Worm (Caenorhabditis elegans) whole organism, L4 larva: Measurements from ENCODE around the gene clp-2.

Experiments used
- D1046.2 ChIP-seq: fragments of 200-800 bp; sonication (Bioruptor generic); IDR thresholded peaks from 2 replicates; pipeline ENCODE4 v1.3.6; 2022; ENCODE audit warnings: missing genetic modification characterization, missing compliant biosample characterization
- F37D6.2 ChIP-seq: sonication (generic microtip); optimal IDR thresholded peaks from 2 replicates; lab custom pipeline; 2016; ENCODE audit warnings: mild to moderate bottlenecking, missing genetic modification characterization, missing compliant biosample characterization
- F44E2.7 ChIP-seq: fragments of 200-800 bp; sonication (Bioruptor generic); IDR thresholded peaks from 2 replicates; pipeline ENCODE4 v2.1.2; 2022; ENCODE audit warnings: missing genetic modification characterization, missing compliant biosample characterization
- R02D3.7 ChIP-seq: fragments of 150-350 bp; sonication (generic microtip); optimal IDR thresholded peaks from 3 replicates; lab custom pipeline; 2014; ENCODE audit warnings: missing biosample characterization, missing genetic modification characterization
- T26A8.4 ChIP-seq: fragments of 200-800 bp; sonication (Bioruptor generic); IDR thresholded peaks from 2 replicates; pipeline ENCODE4 v1.3.6; 2022; ENCODE audit warnings: missing genetic modification characterization, missing compliant biosample characterization
- ZK546.5 ChIP-seq, 2 experiments: sonication (generic microtip); optimal IDR thresholded peaks; 2 replicates each; lab custom pipeline; 2017; ENCODE audit warnings: missing biosample characterization in 2 of 2, missing genetic modification characterization in 2 of 2
- aha-1 ChIP-seq: fragments of 150-350 bp; peaks from one replicate; lab custom pipeline; 2014; ENCODE audit warnings: missing biosample characterization, missing genetic modification characterization
- ama-1 ChIP-seq: fragments of 150-350 bp; optimal IDR thresholded peaks from 2 replicates; lab custom pipeline; 2014; ENCODE audit warnings: inconsistent platforms, mixed read lengths
- attf-4 ChIP-seq: sonication (generic microtip); optimal IDR thresholded peaks from 3 replicates; lab custom pipeline; 2017; ENCODE audit warnings: missing biosample characterization, missing genetic modification characterization
- ceh-32 ChIP-seq: sonication (generic microtip); optimal IDR thresholded peaks from 2 replicates; lab custom pipeline; 2016; ENCODE audit warnings: mild to moderate bottlenecking, missing genetic modification characterization, missing compliant biosample characterization; ENCODE audit not compliant: poor library complexity
- ceh-44 ChIP-seq: fragments of 200-800 bp; sonication (Bioruptor generic); IDR thresholded peaks from 2 replicates; pipeline ENCODE4 v1.3.6; 2022; ENCODE audit warnings: missing genetic modification reagents, missing genetic modification characterization, missing compliant biosample characterization
- ceh-82 ChIP-seq: sonication (generic microtip); optimal IDR thresholded peaks from 2 replicates; lab custom pipeline; 2017; ENCODE audit warnings: missing biosample characterization, missing genetic modification characterization
- ces-1 ChIP-seq: fragments of 150-350 bp; sonication (generic microtip); optimal IDR thresholded peaks from 4 replicates; lab custom pipeline; 2014; ENCODE audit warnings: missing biosample characterization, missing genetic modification reagents, missing genetic modification characterization
- ctbp-1 ChIP-seq: fragments of 200-800 bp; sonication (Bioruptor generic); IDR thresholded peaks from 2 replicates; pipeline ENCODE4 v1.3.6; 2022; ENCODE audit warnings: missing genetic modification reagents, missing genetic modification characterization, missing compliant biosample characterization
- daf-16 ChIP-seq, 3 experiments: sonication (generic microtip); optimal IDR thresholded peaks; 2 replicates each; lab custom pipeline; 2016 to 2017; ENCODE audit warnings: missing genetic modification characterization in 3 of 3, missing genetic modification reagents in 3 of 3, mild to moderate bottlenecking in 2 of 3, missing compliant biosample characterization in 2 of 3, missing biosample characterization in 1 of 3, moderate library complexity in 1 of 3
- egl-27 ChIP-seq: sonication (generic microtip); optimal IDR thresholded peaks from 3 replicates; lab custom pipeline; 2017; ENCODE audit warnings: missing biosample characterization, missing genetic modification reagents, missing genetic modification characterization
- egl-43 ChIP-seq: fragments of 200-800 bp; sonication (Bioruptor generic); IDR thresholded peaks from 2 replicates; pipeline ENCODE4 v1.3.6; 2022; ENCODE audit warnings: missing genetic modification reagents, missing genetic modification characterization, missing compliant biosample characterization
- fkh-10 ChIP-seq: fragments of 150-350 bp; optimal IDR thresholded peaks from 2 replicates; lab custom pipeline; 2014; ENCODE audit warnings: missing biosample characterization, missing genetic modification reagents, missing genetic modification characterization
- hif-1 ChIP-seq, 2 experiments: sonication (generic microtip); optimal IDR thresholded peaks; 2 replicates each; lab custom pipeline; 2016 to 2017; ENCODE audit warnings: missing compliant biosample characterization in 2 of 2, missing genetic modification characterization in 2 of 2, missing genetic modification reagents in 2 of 2, missing genotype in 2 of 2, mild to moderate bottlenecking in 1 of 2
- hlh-11 ChIP-seq: fragments of 200-800 bp; sonication (Bioruptor generic); optimal IDR thresholded peaks from 2 replicates; lab custom pipeline; 2018; ENCODE audit warnings: mild to moderate bottlenecking, missing genetic modification characterization, missing compliant biosample characterization
- jun-1 ChIP-seq: fragments of 150-350 bp; optimal IDR thresholded peaks from 2 replicates; lab custom pipeline; 2014; ENCODE audit warnings: missing biosample characterization, missing genetic modification reagents, missing genetic modification characterization
- lim-7 ChIP-seq: fragments of 200-800 bp; sonication (Bioruptor generic); IDR thresholded peaks from 2 replicates; pipeline ENCODE4 v1.3.6; 2022; ENCODE audit warnings: missing genetic modification characterization, missing compliant biosample characterization
- lin-1 ChIP-seq: fragments of 200-800 bp; sonication (Bioruptor generic); IDR thresholded peaks from 2 replicates; pipeline ENCODE4 v1.3.6; 2022; ENCODE audit warnings: missing genetic modification reagents, missing genetic modification characterization, missing compliant biosample characterization
- lin-39 ChIP-seq: fragments of 150-350 bp; optimal IDR thresholded peaks from 2 replicates; lab custom pipeline; 2014; ENCODE audit warnings: missing biosample characterization, missing genetic modification reagents, missing genetic modification characterization
- lsy-2 ChIP-seq, 2 experiments: fragments of 150-350 bp in 1 of 2; sonication (generic microtip) in 1 of 2; optimal IDR thresholded peaks; 2 replicates each; lab custom pipeline; 2014 to 2017; ENCODE audit warnings: missing biosample characterization in 2 of 2, missing genetic modification characterization in 2 of 2
- madf-9 ChIP-seq: fragments of 200-800 bp; sonication (Bioruptor generic); conservative IDR thresholded peaks from 2 replicates; pipeline ENCODE4 v1.3.6; 2022; ENCODE audit warnings: missing genetic modification reagents, missing genetic modification characterization, missing compliant biosample characterization
- mdl-1 ChIP-seq, 2 experiments: fragments of 150-350 bp in 1 of 2; sonication (generic microtip) in 1 of 2; optimal IDR thresholded peaks; 2 replicates each; lab custom pipeline; 2014 to 2017; ENCODE audit warnings: missing biosample characterization in 2 of 2, missing genetic modification characterization in 2 of 2
- mdt-29 ChIP-seq: fragments of 200-800 bp; sonication (Bioruptor generic); IDR thresholded peaks from 2 replicates; pipeline ENCODE4 v1.3.6; 2022; ENCODE audit warnings: missing genetic modification reagents, missing genetic modification characterization, missing compliant biosample characterization
- nhr-11 ChIP-seq: fragments of 150-350 bp; optimal IDR thresholded peaks from 2 replicates; lab custom pipeline; 2014; ENCODE audit warnings: missing biosample characterization, missing genetic modification characterization
- nhr-237 ChIP-seq: sonication (generic microtip); optimal IDR thresholded peaks from 2 replicates; lab custom pipeline; 2017; ENCODE audit warnings: missing biosample characterization, missing genetic modification characterization
- nhr-48 ChIP-seq: sonication (generic microtip); optimal IDR thresholded peaks from 2 replicates; lab custom pipeline; 2016; ENCODE audit warnings: mild to moderate bottlenecking, missing genetic modification characterization, missing compliant biosample characterization
- nhr-6 ChIP-seq: fragments of 150-350 bp; optimal IDR thresholded peaks from 2 replicates; lab custom pipeline; 2014; ENCODE audit warnings: missing biosample characterization, missing genetic modification characterization
- nhr-76 ChIP-seq: fragments of 150-350 bp; optimal IDR thresholded peaks from 2 replicates; lab custom pipeline; 2014; ENCODE audit warnings: missing biosample characterization, missing genetic modification characterization
- pha-4 ChIP-seq, 2 experiments: fragments of 150-350 bp in 1 of 2; fragments of 200-800 bp in 1 of 2; sonication (Bioruptor generic) in 1 of 2; IDR thresholded peaks in 1 of 2; optimal IDR thresholded peaks in 1 of 2; 2 replicates each; pipeline versions ENCODE4 v1.3.6 to Lab custom; 2014 to 2022; ENCODE audit warnings: missing genetic modification characterization in 2 of 2, missing genetic modification reagents in 2 of 2, missing biosample characterization in 1 of 2, missing compliant biosample characterization in 1 of 2
- php-3 ChIP-seq: fragments of 200-800 bp; sonication (Bioruptor generic); IDR thresholded peaks from 2 replicates; pipeline ENCODE4 v1.3.6; 2022; ENCODE audit warnings: missing genetic modification reagents, missing genetic modification characterization, missing compliant biosample characterization
- pqm-1 ChIP-seq: sonication (generic microtip); optimal IDR thresholded peaks from 2 replicates; lab custom pipeline; 2017; ENCODE audit warnings: missing biosample characterization, missing genetic modification characterization
- saeg-2 ChIP-seq: fragments of 200-800 bp; sonication (Bioruptor generic); IDR thresholded peaks from 2 replicates; pipeline ENCODE4 v1.3.6; 2022; ENCODE audit warnings: missing genetic modification reagents, missing genetic modification characterization, missing compliant biosample characterization
- set-16 ChIP-seq: fragments of 200-800 bp; sonication (Bioruptor generic); IDR thresholded peaks from 2 replicates; pipeline ENCODE4 v1.3.6; 2022; ENCODE audit warnings: missing genetic modification reagents, missing genetic modification characterization, missing compliant biosample characterization
- skn-1 ChIP-seq: fragments of 150-350 bp; optimal IDR thresholded peaks from 2 replicates; lab custom pipeline; 2014; ENCODE audit warnings: missing biosample characterization, missing genetic modification characterization
- snpc-1.2 ChIP-seq: fragments of 200-800 bp; sonication (Bioruptor generic); IDR thresholded peaks from 2 replicates; pipeline ENCODE4 v1.3.6; 2022; ENCODE audit warnings: missing genetic modification reagents, missing genetic modification characterization, missing compliant biosample characterization
- unc-130 ChIP-seq: sonication (generic microtip); optimal IDR thresholded peaks from 2 replicates; lab custom pipeline; 2016; ENCODE audit warnings: missing genetic modification reagents, missing genetic modification characterization, missing compliant biosample characterization
- unc-39 ChIP-seq: sonication (generic microtip); optimal IDR thresholded peaks from 2 replicates; lab custom pipeline; 2017; ENCODE audit warnings: missing biosample characterization, missing genetic modification characterization
- unc-62 ChIP-seq, 3 experiments: fragments of 150-350 bp in 1 of 3; sonication (generic microtip); optimal IDR thresholded peaks in 2 of 3; peaks in 1 of 3; 1 replicate in 1 of 3; 2 replicates in 2 of 3; lab custom pipeline; 2014 to 2017; ENCODE audit warnings: missing biosample characterization in 3 of 3, missing genetic modification characterization in 3 of 3, missing genetic modification reagents in 3 of 3, missing genotype in 1 of 3
- vab-7 ChIP-seq: fragments of 200-800 bp; sonication (Bioruptor generic); IDR thresholded peaks from 2 replicates; pipeline ENCODE4 v1.3.6; 2022; ENCODE audit warnings: missing genetic modification reagents, missing genetic modification characterization, missing compliant biosample characterization
- zag-1 ChIP-seq: fragments of 150-350 bp; optimal IDR thresholded peaks from 2 replicates; lab custom pipeline; 2014; ENCODE audit warnings: missing biosample characterization, missing genetic modification characterization
- zip-2 ChIP-seq: fragments of 150-350 bp; optimal IDR thresholded peaks from 2 replicates; lab custom pipeline; 2014; ENCODE audit warnings: missing biosample characterization, missing genetic modification characterization

The clp-2 gene

ce11 chrIII:4689595-4689994 lies 14.2 kb downstream of the clp-2 start (continued):
- TF ChIP-seq hif-1 (tag; optimal IDR thresholded peaks at IDR 0.05; lab: Kevin White, UChicago) (peak in 1 of 2 experiments; percentile 74), lim-7 (GFP tag; lab: Robert Waterston, UW) (peak; percentile 96), lsy-2 (tag; optimal IDR thresholded peaks at IDR 0.05; lab: Kevin White, UChicago) (peak; percentile 1 to 80), attf-4 (tag; lab: Kevin White, UChicago) (no peak), ceh-32 (no peak), saeg-2 (GFP tag; lab: Robert Waterston, UW) (0 out of 2 replicates have a peak, but pooled peaks have one; percentile 34), F37D6.2 (tag; lab: Kevin White, UChicago) (peak; percentile 30), hlh-11 (peak; percentile 76), ceh-44 (GFP tag; lab: Robert Waterston, UW) (peak; percentile 90), ces-1 (GFP tag; lab: Kevin White, UChicago) (no peak), nhr-11 (tag; lab: Kevin White, UChicago) (peak; percentile 53), D1046.2 (GFP tag; lab: Robert Waterston, UW) (peak; percentile 84), T26A8.4 (GFP tag; lab: Robert Waterston, UW) (peak; percentile 78), jun-1 (tag; lab: Kevin White, UChicago) (peak; percentile 28), ceh-82 (tag; lab: Kevin White, UChicago) (no peak)

- TF ChIP-seq daf-16 (GFP tag; optimal IDR thresholded peaks at IDR 0.05; lab: Kevin White, UChicago): no peak
- peak; percentile 73 for TF ChIP-seq daf-16 (tag; optimal IDR thresholded peaks at IDR 0.05; lab: Kevin White, UChicago)
- TF ChIP-seq php-3 (GFP tag; lab: Robert Waterston, UW): 0 out of 2 replicates have a peak, but pooled peaks have one; percentile 14
- TF ChIP-seq lin-1 (GFP tag; lab: Robert Waterston, UW): no peak
- no peak for TF ChIP-seq ama-1 (lab: Kevin White, UChicago)
- TF ChIP-seq aha-1 (tag; lab: Kevin White, UChicago): peak; percentile 75
- no peak for TF ChIP-seq mdt-29
- TF ChIP-seq nhr-76: no peak
- TF ChIP-seq egl-27: no peak
- TF ChIP-seq, all 104 proteins: peak for 3
Measured at ce11 chrIII:4688965-4689364, 14.9 kb downstream of the clp-2 start, which contains the start of gene ppat-1. Gene ppat-1, plus strand, starts transcription at chrIII:4689280.

- TF ChIP-seq set-16 (GFP tag; lab: Robert Waterston, UW): no peak
- no peak for TF ChIP-seq zip-2
- TF ChIP-seq ctbp-1 (GFP tag; lab: Robert Waterston, UW): no peak
- no peak for TF ChIP-seq pqm-1 (tag; lab: Kevin White, UChicago)
- TF ChIP-seq nhr-6 (tag; lab: Kevin White, UChicago): no peak
- TF ChIP-seq mdl-1 (tag; optimal IDR thresholded peaks at IDR 0.05; lab: Kevin White, UChicago): no peak
- no peak for TF ChIP-seq egl-43 (GFP tag; lab: Robert Waterston, UW)
- no peak for TF ChIP-seq skn-1
- no peak for TF ChIP-seq snpc-1.2
- TF ChIP-seq madf-9 (GFP tag; lab: Robert Waterston, UW): no peak
- no peak for TF ChIP-seq mdt-29
- TF ChIP-seq attf-4 (tag; lab: Kevin White, UChicago): no peak
- no peak for TF ChIP-seq pha-4 (GFP tag; IDR thresholded peaks at IDR 0.05; lab: Robert Waterston, UW)
- no peak for TF ChIP-seq pha-4 (tag; optimal IDR thresholded peaks at IDR 0.05; lab: Kevin White, UChicago)
- TF ChIP-seq ZK546.5 (tag; optimal IDR thresholded peaks at IDR 0.05; lab: Kevin White, UChicago): no peak
- TF ChIP-seq saeg-2 (GFP tag; lab: Robert Waterston, UW): no peak
Measured at ce11 chrIII:4688356-4688755, 15.5 kb downstream of the clp-2 start, which contains the start of gene tag-243. Gene tag-243, minus strand, starts transcription at chrIII:4688456.

ce11 chrIII:4687134-4687533 lies 16.7 kb downstream of the clp-2 start:
- TF ChIP-seq unc-39 (no peak), F44E2.7 (no peak), lin-39 (tag; lab: Kevin White, UChicago) (no peak), ZK546.5 (tag; optimal IDR thresholded peaks at IDR 0.05; lab: Kevin White, UChicago) (no peak), nhr-237 (tag; lab: Kevin White, UChicago) (no peak), vab-7 (GFP tag; lab: Robert Waterston, UW) (no peak), fkh-10 (GFP tag; lab: Kevin White, UChicago) (no peak), nhr-11 (tag; lab: Kevin White, UChicago) (peak; percentile 50), ceh-32 (no peak), R02D3.7 (tag; lab: Kevin White, UChicago) (no peak), nhr-48 (tag; lab: Kevin White, UChicago) (no peak), hif-1 (tag; optimal IDR thresholded peaks at IDR 0.05; lab: Kevin White, UChicago) (peak in 1 of 2 experiments; percentile 15), unc-62 (GFP tag; optimal IDR thresholded peaks at IDR 0.05 in 1 of 2; lab: Kevin White, UChicago) (peak in 1 of 2 experiments; percentile 42), unc-62 (tag; optimal IDR thresholded peaks at IDR 0.05; lab: Kevin White, UChicago) (no peak), zag-1 (tag; lab: Kevin White, UChicago) (no peak), T26A8.4 (GFP tag; lab: Robert Waterston, UW) (no peak), unc-130 (GFP tag; lab: Kevin White, UChicago) (no peak)
